Worm (Caenorhabditis elegans) whole organism, L2 larva: ENCODE measurements around the gene T03G11.9.

Source experiments
- F13H6.1 ChIP-seq: sonication (generic microtip); optimal IDR thresholded peaks from 2 replicates; lab custom pipeline; 2016; ENCODE audit warnings: missing genetic modification characterization, missing compliant biosample characterization
- ama-1 ChIP-seq: fragments of 150-350 bp; optimal IDR thresholded peaks from 2 replicates; lab custom pipeline; 2018; ENCODE audit warnings: inconsistent platforms
- egl-27 ChIP-seq: sonication (generic microtip); optimal IDR thresholded peaks from 3 replicates; lab custom pipeline; 2017; ENCODE audit warnings: missing biosample characterization, missing genetic modification reagents, missing genetic modification characterization
- elt-1 ChIP-seq: fragments of 150-350 bp; optimal IDR thresholded peaks from 2 replicates; lab custom pipeline; 2014; ENCODE audit warnings: missing biosample characterization, missing genetic modification characterization
- lin-13 ChIP-seq: fragments of 150-350 bp; optimal IDR thresholded peaks from 2 replicates; lab custom pipeline; 2014; ENCODE audit warnings: missing biosample characterization, missing genetic modification reagents, missing genetic modification characterization
- mab-5 ChIP-seq: fragments of 150-350 bp; optimal IDR thresholded peaks from 2 replicates; lab custom pipeline; 2014; ENCODE audit warnings: missing biosample characterization, missing genetic modification characterization
- nhr-23 ChIP-seq: fragments of 150-350 bp; optimal IDR thresholded peaks from 2 replicates; lab custom pipeline; 2014; ENCODE audit warnings: missing biosample characterization, missing genetic modification reagents, missing genetic modification characterization
- unc-55 ChIP-seq: fragments of 150-350 bp; sonication (generic microtip); optimal IDR thresholded peaks from 3 replicates; lab custom pipeline; 2014; ENCODE audit warnings: missing biosample characterization, missing genetic modification reagents, missing genetic modification characterization
- zag-1 ChIP-seq: fragments of 150-350 bp; optimal IDR thresholded peaks from 2 replicates; lab custom pipeline; 2014; ENCODE audit warnings: missing biosample characterization, missing genetic modification characterization
- ztf-11 ChIP-seq: sonication (generic microtip); optimal IDR thresholded peaks from 2 replicates; lab custom pipeline; 2017; ENCODE audit warnings: missing biosample characterization, missing genetic modification characterization

DNA sequence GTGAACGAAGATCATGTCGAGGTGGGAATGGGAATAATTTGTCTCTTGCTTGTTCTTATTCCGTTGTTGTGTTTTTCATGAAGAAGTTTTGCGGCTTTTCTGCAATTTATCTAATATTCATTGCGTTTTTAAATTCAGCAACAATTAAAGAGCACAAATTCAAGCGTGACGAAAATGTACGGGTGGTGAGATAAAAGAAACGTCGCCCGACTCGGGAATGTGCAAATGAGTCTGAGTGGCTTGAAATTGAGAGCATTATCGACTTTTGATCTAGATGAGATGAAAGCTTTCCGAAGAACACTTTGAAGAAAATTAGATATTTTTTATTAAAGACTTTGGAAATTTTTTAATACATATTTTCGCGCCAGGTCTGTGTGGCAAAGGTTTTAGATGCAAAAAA, 12.9 kb upstream of the T03G11.9 start, which contains the start of gene T03G11.10:
- TF ChIP-seq egl-27 (tag; lab: Kevin White, UChicago) (no peak), zag-1 (tag; lab: Kevin White, UChicago) (no peak), ama-1 (no peak), unc-55 (GFP tag; lab: Kevin White, UChicago) (no peak), F13H6.1 (no peak), elt-1 (tag; lab: Kevin White, UChicago) (no peak), ztf-11 (no peak), mab-5 (tag; lab: Kevin White, UChicago) (no peak), nhr-23 (tag; lab: Kevin White, UChicago) (no peak), lin-13 (GFP tag; lab: Kevin White, UChicago) (no peak)
